Fruit fly (Drosophila melanogaster) whole organism, adult: ENCODE data around the gene sNPF.

Experiments used
- CG12768 ChIP-seq: fragments of 200-800 bp; sonication (Bioruptor generic); optimal IDR thresholded peaks from 2 replicates; lab custom pipeline; 2017; ENCODE audit warnings: missing biosample characterization, missing genetic modification characterization, mild to moderate bottlenecking, moderate library complexity, missing genetic modification reagents
- CG14711 ChIP-seq: fragments of 200-800 bp; sonication (Bioruptor generic); optimal IDR thresholded peaks from 2 replicates; lab custom pipeline; 2018; ENCODE audit warnings: missing biosample characterization, mild to moderate bottlenecking, missing genetic modification characterization, moderate library complexity
- Clk ChIP-seq: fragments of 200-800 bp; sonication (Bioruptor generic); optimal IDR thresholded peaks from 2 replicates; lab custom pipeline; 2017; ENCODE audit warnings: missing biosample characterization, missing genetic modification characterization
- Crg-1 ChIP-seq: fragments of 200-800 bp; sonication (Bioruptor generic); optimal IDR thresholded peaks from 2 replicates; lab custom pipeline; 2016; ENCODE audit warnings: missing biosample characterization, missing genetic modification characterization
- Mnt ChIP-seq: fragments of 200-800 bp; sonication (Bioruptor generic); optimal IDR thresholded peaks from 2 replicates; lab custom pipeline; 2016; ENCODE audit warnings: missing biosample characterization, mild to moderate bottlenecking, missing genetic modification characterization
- cic ChIP-seq: fragments of 200-800 bp; sonication (Bioruptor generic); optimal IDR thresholded peaks from 2 replicates; lab custom pipeline; 2017; ENCODE audit warnings: missing biosample characterization, mild to moderate bottlenecking, missing genetic modification characterization, moderate library complexity
- cnc ChIP-seq, 2 experiments: fragments of >200 bp; optimal IDR thresholded peaks; 2 replicates each; lab custom pipeline; 2017
- kay ChIP-seq: fragments of 200-800 bp; sonication (Bioruptor generic); peaks from one replicate; lab custom pipeline; 2016; ENCODE audit warnings: missing biosample characterization, missing genetic modification characterization, borderline replicate concordance

dm6 chr2L:19987875-19988665 is 39.6 kb upstream of the sNPF start:
- TF ChIP-seq Crg-1 (GFP tag; lab: Kevin White, UChicago) (no peak), CG12768 (GFP tag; lab: Kevin White, UChicago) (no peak), kay (GFP tag; lab: Kevin White, UChicago) (no peak), cic (GFP tag; lab: Kevin White, UChicago) (no peak), CG14711 (tag; lab: Kevin White, UChicago) (no peak), cnc (optimal IDR thresholded peaks at IDR 0.05; lab: Kevin White, UChicago) (no peak), Mnt (GFP tag; lab: Kevin White, UChicago) (no peak), Clk (GFP tag; lab: Kevin White, UChicago) (no peak)
